Fruit fly (Drosophila melanogaster) whole organism, embryonic: Measurements from ENCODE around the gene CG10348.

ENCODE experiments used
- Ada2b ChIP-seq: fragments of 200-800 bp; sonication (Bioruptor generic); IDR thresholded peaks from 2 replicates; pipeline ENCODE4 v1.3.6; 2022; ENCODE audit warnings: missing biosample characterization, missing genetic modification characterization
- CG10267 ChIP-seq: fragments of 200-800 bp; sonication (Bioruptor generic); optimal IDR thresholded peaks from 2 replicates; lab custom pipeline; 2018; ENCODE audit warnings: missing biosample characterization, mild to moderate bottlenecking, missing genetic modification characterization, moderate library complexity
- CG10321 ChIP-seq: fragments of 200-800 bp; sonication (Bioruptor generic); IDR thresholded peaks from 2 replicates; pipeline ENCODE4 v1.3.6; 2022; ENCODE audit warnings: missing biosample characterization, missing genetic modification characterization
- CG10431 ChIP-seq: fragments of 200-800 bp; sonication (Bioruptor generic); optimal IDR thresholded peaks from 3 replicates; lab custom pipeline; 2018; ENCODE audit warnings: missing biosample characterization, mild to moderate bottlenecking, missing genetic modification characterization
- CG11560 ChIP-seq: fragments of 200-800 bp; sonication (Bioruptor generic); IDR thresholded peaks from 3 replicates; pipeline ENCODE4 v1.3.6; 2022; ENCODE audit warnings: missing biosample characterization, missing genetic modification characterization
- CG12104 ChIP-seq: fragments of 200-800 bp; sonication (Bioruptor generic); optimal IDR thresholded peaks from 3 replicates; lab custom pipeline; 2016; ENCODE audit warnings: missing biosample characterization, missing genetic modification characterization
- CG14710 ChIP-seq: fragments of 200-800 bp; sonication (Bioruptor generic); optimal IDR thresholded peaks from 3 replicates; lab custom pipeline; 2019; ENCODE audit warnings: missing biosample characterization, mild to moderate bottlenecking, missing genetic modification characterization, moderate library complexity
- CG1602 ChIP-seq: fragments of 200-800 bp; sonication (Bioruptor generic); optimal IDR thresholded peaks from 3 replicates; lab custom pipeline; 2016; ENCODE audit warnings: missing biosample characterization, missing genetic modification characterization
- CG16813 ChIP-seq: fragments of 200-800 bp; sonication (Bioruptor generic); IDR thresholded peaks from 3 replicates; pipeline ENCODE4 v1.3.6; 2022; ENCODE audit warnings: missing biosample characterization, missing genetic modification characterization; ENCODE audit not compliant: partially characterized antibody
- CG2199 ChIP-seq: fragments of 200-800 bp; sonication (Bioruptor generic); IDR thresholded peaks from 3 replicates; pipeline ENCODE4 v1.3.6; 2022; ENCODE audit warnings: missing biosample characterization, missing genetic modification characterization
- CG2202 ChIP-seq: fragments of 200-800 bp; sonication (Bioruptor generic); optimal IDR thresholded peaks from 2 replicates; lab custom pipeline; 2018; ENCODE audit warnings: missing biosample characterization, mild to moderate bottlenecking, missing genetic modification characterization
- CG32532 ChIP-seq: fragments of 200-800 bp; sonication (Bioruptor generic); IDR thresholded peaks from 2 replicates; pipeline ENCODE4 v1.3.6; 2022; ENCODE audit warnings: missing biosample characterization, missing genetic modification characterization
- CG34422 ChIP-seq: fragments of 200-800 bp; sonication (Bioruptor generic); IDR thresholded peaks from 3 replicates; pipeline ENCODE4 v1.3.6; 2022; ENCODE audit warnings: missing biosample characterization, missing genetic modification characterization
- CG3838 ChIP-seq: fragments of 200-800 bp; sonication (Bioruptor generic); optimal IDR thresholded peaks from 3 replicates; lab custom pipeline; 2016; ENCODE audit warnings: missing biosample characterization, missing genetic modification characterization
- CG6272 ChIP-seq: fragments of 200-800 bp; sonication (Bioruptor generic); IDR thresholded peaks from 2 replicates; pipeline ENCODE4 v1.3.6; 2022; ENCODE audit warnings: missing biosample characterization, missing genetic modification characterization
- CG6683 ChIP-seq: fragments of 200-800 bp; sonication (Bioruptor generic); optimal IDR thresholded peaks from 2 replicates; lab custom pipeline; 2017; ENCODE audit warnings: missing biosample characterization, mild to moderate bottlenecking, missing genetic modification characterization, missing genetic modification reagents
- CG6854 ChIP-seq: fragments of 200-800 bp; sonication (Bioruptor generic); optimal IDR thresholded peaks from 3 replicates; lab custom pipeline; 2017; ENCODE audit warnings: missing biosample characterization, mild to moderate bottlenecking, missing genetic modification characterization
- CG7372 ChIP-seq: fragments of 200-800 bp; sonication (Bioruptor generic); IDR thresholded peaks from 2 replicates; pipeline ENCODE4 v1.3.6; 2022; ENCODE audit warnings: missing biosample characterization, missing genetic modification characterization
- CG7987 ChIP-seq: fragments of 200-800 bp; sonication (Bioruptor generic); optimal IDR thresholded peaks from 2 replicates; lab custom pipeline; 2018; ENCODE audit warnings: missing biosample characterization, mild to moderate bottlenecking, missing genetic modification characterization, moderate library complexity
- CG9876 ChIP-seq: fragments of 200-800 bp; sonication (Bioruptor generic); optimal IDR thresholded peaks from 2 replicates; lab custom pipeline; 2016; ENCODE audit warnings: missing biosample characterization, missing genetic modification characterization
- D19A ChIP-seq: fragments of 200-800 bp; optimal IDR thresholded peaks from 3 replicates; lab custom pipeline; 2019; ENCODE audit warnings: missing biosample characterization, mild to moderate bottlenecking, missing genetic modification characterization, moderate library complexity
- Dip3 ChIP-seq: fragments of 200-800 bp; sonication (Bioruptor generic); optimal IDR thresholded peaks from 3 replicates; lab custom pipeline; 2016; ENCODE audit warnings: missing biosample characterization, missing genetic modification characterization
- E2f1 ChIP-seq: fragments of 200-800 bp; sonication (Bioruptor generic); IDR thresholded peaks from 2 replicates; pipeline ENCODE4 v1.3.6; 2022; ENCODE audit warnings: missing biosample characterization, missing genetic modification characterization
- E2f2 ChIP-seq: fragments of 200-800 bp; sonication (Bioruptor generic); IDR thresholded peaks from 2 replicates; pipeline ENCODE4 v1.3.6; 2022; ENCODE audit warnings: missing biosample characterization, missing genetic modification characterization
- Eip74EF ChIP-seq, 2 experiments: fragments of 200-800 bp in 1 of 2; fragments of >200 bp in 1 of 2; sonication (Bioruptor generic) in 1 of 2; optimal IDR thresholded peaks; 2 replicates each; lab custom pipeline; 2017 to 2019; ENCODE audit warnings: missing biosample characterization in 2 of 2, missing genetic modification characterization in 2 of 2, mild to moderate bottlenecking in 1 of 2, moderate library complexity in 1 of 2
- Ets65A ChIP-seq: fragments of 200-800 bp; sonication (Bioruptor generic); peaks from one replicate; lab custom pipeline; 2016; ENCODE audit warnings: missing biosample characterization, missing genetic modification characterization
- HLH54F ChIP-seq: fragments of 200-800 bp; sonication (Bioruptor generic); optimal IDR thresholded peaks from 3 replicates; lab custom pipeline; 2016; ENCODE audit warnings: missing biosample characterization, missing genetic modification characterization
- Max ChIP-seq: fragments of 200-800 bp; sonication (Bioruptor generic); optimal IDR thresholded peaks from 2 replicates; lab custom pipeline; 2016; ENCODE audit warnings: missing biosample characterization, mild to moderate bottlenecking, missing genetic modification characterization
- NC2α ChIP-seq: fragments of 200-800 bp; sonication (Bioruptor generic); optimal IDR thresholded peaks from 2 replicates; lab custom pipeline; 2016; ENCODE audit warnings: missing biosample characterization, missing genetic modification characterization
- Ptx1 ChIP-seq: fragments of 200-800 bp; sonication (Bioruptor generic); IDR thresholded peaks from 2 replicates; pipeline ENCODE4 v1.3.6; 2022; ENCODE audit warnings: missing biosample characterization, missing genetic modification characterization
- Side ChIP-seq: fragments of 200-800 bp; sonication (Bioruptor generic); optimal IDR thresholded peaks from 2 replicates; lab custom pipeline; 2016; ENCODE audit warnings: missing biosample characterization, missing genetic modification characterization
- Sin3A ChIP-seq: fragments of >200 bp; optimal IDR thresholded peaks from 2 replicates; lab custom pipeline; 2018
- Xbp1 ChIP-seq: fragments of 200-800 bp; sonication (Bioruptor generic); optimal IDR thresholded peaks from 3 replicates; lab custom pipeline; 2016; ENCODE audit warnings: missing biosample characterization, mild to moderate bottlenecking, missing genetic modification characterization
- amos ChIP-seq: fragments of 200-800 bp; sonication (Bioruptor generic); IDR thresholded peaks from 2 replicates; pipeline ENCODE4 v1.3.6; 2022; ENCODE audit warnings: missing biosample characterization, missing genetic modification characterization; ENCODE audit not compliant: partially characterized antibody
- br ChIP-seq: fragments of >200 bp; optimal IDR thresholded peaks from 2 replicates; lab custom pipeline; 2017
- btn ChIP-seq: fragments of 200-800 bp; sonication (Bioruptor generic); optimal IDR thresholded peaks from 2 replicates; lab custom pipeline; 2016; ENCODE audit warnings: missing biosample characterization, missing genetic modification characterization
- croc ChIP-seq: fragments of 200-800 bp; sonication (Bioruptor generic); conservative IDR thresholded peaks from 3 replicates; pipeline ENCODE4 v1.3.6; 2022; ENCODE audit warnings: missing biosample characterization, missing genetic modification characterization
- crol ChIP-seq: fragments of 200-800 bp; sonication (Bioruptor generic); IDR thresholded peaks from 2 replicates; pipeline ENCODE4 v1.3.6; 2022; ENCODE audit warnings: missing biosample characterization, missing genetic modification characterization
- cwo ChIP-seq: fragments of 200-800 bp; sonication (Bioruptor generic); optimal IDR thresholded peaks from 3 replicates; lab custom pipeline; 2017; ENCODE audit warnings: missing biosample characterization, missing genetic modification characterization, mild to moderate bottlenecking, moderate library complexity, missing genetic modification reagents
- ems ChIP-seq: fragments of 200-800 bp; sonication (Bioruptor generic); optimal IDR thresholded peaks from 3 replicates; lab custom pipeline; 2016; ENCODE audit warnings: missing biosample characterization, missing genetic modification characterization
- gem ChIP-seq: fragments of 200-800 bp; sonication (Bioruptor generic); optimal IDR thresholded peaks from 2 replicates; lab custom pipeline; 2019; ENCODE audit warnings: missing biosample characterization, mild to moderate bottlenecking, missing genetic modification characterization, moderate library complexity
- mld ChIP-seq: fragments of 200-800 bp; sonication (Bioruptor generic); IDR thresholded peaks from 3 replicates; pipeline ENCODE4 v1.3.6; 2022; ENCODE audit warnings: missing biosample characterization, missing genetic modification characterization; ENCODE audit not compliant: partially characterized antibody
- otp ChIP-seq: fragments of 200-800 bp; sonication (Bioruptor generic); IDR thresholded peaks from 3 replicates; pipeline ENCODE4, ENCODE4 v1.3.6; 2022; ENCODE audit warnings: missing biosample characterization, missing genetic modification characterization
- pfk ChIP-seq: fragments of 200-800 bp; sonication (Bioruptor generic); optimal IDR thresholded peaks from 2 replicates; lab custom pipeline; 2018; ENCODE audit warnings: missing biosample characterization, mild to moderate bottlenecking, missing genetic modification characterization, moderate library complexity
- scrt ChIP-seq: fragments of 200-800 bp; sonication (Bioruptor generic); optimal IDR thresholded peaks from 2 replicates; lab custom pipeline; 2018; ENCODE audit warnings: missing biosample characterization, mild to moderate bottlenecking, missing genetic modification characterization, moderate library complexity
- sd ChIP-seq: fragments of 200-800 bp; sonication (Bioruptor generic); optimal IDR thresholded peaks from 3 replicates; lab custom pipeline; 2018; ENCODE audit warnings: missing biosample characterization, mild to moderate bottlenecking, missing genetic modification characterization, moderate library complexity
- sisA ChIP-seq: fragments of 200-800 bp; sonication (Bioruptor generic); IDR thresholded peaks from 2 replicates; pipeline ENCODE4 v1.3.6; 2022; ENCODE audit warnings: missing biosample characterization, missing genetic modification characterization
- stwl ChIP-seq: fragments of 200-800 bp; sonication (Bioruptor generic); optimal IDR thresholded peaks from 3 replicates; lab custom pipeline; 2018; ENCODE audit warnings: missing biosample characterization, mild to moderate bottlenecking, missing genetic modification characterization, moderate library complexity
- tin ChIP-seq: fragments of 200-800 bp; sonication (Bioruptor generic); optimal IDR thresholded peaks from 3 replicates; lab custom pipeline; 2016; ENCODE audit warnings: missing biosample characterization, missing genetic modification characterization
- tna ChIP-seq: fragments of 200-800 bp; sonication (Bioruptor generic); IDR thresholded peaks from 2 replicates; pipeline ENCODE4 v1.3.6; 2022; ENCODE audit warnings: missing biosample characterization, missing genetic modification characterization; ENCODE audit not compliant: partially characterized antibody

CG10348 gene

DNA sequence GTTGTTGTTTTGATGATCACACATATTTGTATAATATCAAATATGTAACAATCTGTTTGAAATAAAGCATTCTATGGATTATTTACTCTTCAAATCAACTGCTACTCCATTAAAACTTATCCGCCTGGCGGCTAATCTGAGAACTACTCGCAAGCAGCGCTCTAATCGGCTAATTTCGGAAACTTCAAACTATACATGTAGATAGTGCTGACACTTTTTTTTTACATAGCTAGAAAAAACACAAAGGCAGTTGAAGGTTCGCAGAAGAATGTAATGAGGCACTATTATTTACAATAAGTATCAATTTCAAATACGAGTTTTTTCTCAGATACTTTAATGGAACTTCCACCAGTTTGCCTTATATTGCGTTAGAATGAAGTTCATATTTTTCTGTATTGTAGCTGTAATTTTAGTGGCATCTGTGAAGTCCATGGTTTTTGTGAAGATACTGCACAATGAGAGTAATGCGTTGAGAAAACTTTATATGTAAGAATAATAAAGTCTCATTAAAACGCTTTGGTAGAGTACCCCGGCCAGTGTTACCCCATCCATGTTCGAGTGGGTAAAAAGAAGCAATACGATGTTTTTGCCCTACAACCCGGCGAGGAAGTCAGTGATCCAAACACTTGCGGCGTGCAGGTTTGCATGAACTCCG lies 66.2 kb downstream of the CG10348 start (continued):
- peak; percentile 62; the same call in 2 of the 3 replicates for TF ChIP-seq otp (GFP tag; lab: Robert Waterston, UW)
- TF ChIP-seq Ets65A (GFP tag; lab: Kevin White, UChicago) = peak; percentile 92
- TF ChIP-seq CG7987 (GFP tag; lab: Kevin White, UChicago) = peak; percentile 29
- TF ChIP-seq CG10267 (tag; lab: Kevin White, UChicago) = no peak
- TF ChIP-seq Xbp1 (GFP tag; lab: Kevin White, UChicago) = peak; percentile 82
- no peak for TF ChIP-seq CG10321
- TF ChIP-seq cwo = no peak
- no peak for TF ChIP-seq Ada2b
- no peak for TF ChIP-seq Eip74EF (GFP tag; optimal IDR thresholded peaks at IDR 0.05; lab: Kevin White, UChicago)
- no peak for TF ChIP-seq CG6683 (GFP tag; lab: Kevin White, UChicago)
- TF ChIP-seq CG7372 = peak; percentile 53; the same call in 1 of the 2 replicates
- peak; percentile 30 for TF ChIP-seq btn (GFP tag; lab: Kevin White, UChicago)
- TF ChIP-seq gem (tag; lab: Kevin White, UChicago) = no peak
- no peak for TF ChIP-seq CG3838 (GFP tag; lab: Kevin White, UChicago)
- no peak for TF ChIP-seq CG6854 (GFP tag; lab: Kevin White, UChicago)
- peak; percentile 74 for TF ChIP-seq CG9876 (GFP tag; lab: Kevin White, UChicago)
- no peak for TF ChIP-seq croc (GFP tag; lab: Robert Waterston, UW)
- peak; percentile 31 for TF ChIP-seq ems (GFP tag; lab: Kevin White, UChicago)
- no peak for TF ChIP-seq mld (GFP tag; lab: Robert Waterston, UW)
- peak; percentile 92 for TF ChIP-seq CG14710
- TF ChIP-seq E2f2 = peak; percentile 27; the same call in 1 of the 2 replicates
- peak; percentile 49 for TF ChIP-seq sisA
- TF ChIP-seq stwl (tag; lab: Kevin White, UChicago) = peak; percentile 96
- peak; percentile 43 for TF ChIP-seq HLH54F (GFP tag; lab: Kevin White, UChicago)
- no peak for TF ChIP-seq CG10431 (GFP tag; lab: Kevin White, UChicago)
- TF ChIP-seq crol (GFP tag; lab: Robert Waterston, UW) = peak; percentile 36; the same call in 1 of the 2 replicates
- TF ChIP-seq CG12104 = no peak
- peak; percentile 67 for TF ChIP-seq CG34422 (GFP tag; lab: Robert Waterston, UW)
- no peak for TF ChIP-seq Sin3A (lab: Kevin White, UChicago)
- TF ChIP-seq amos = peak; percentile 68
- TF ChIP-seq scrt (GFP tag; lab: Kevin White, UChicago) = no peak
- TF ChIP-seq CG2199 = peak; percentile 95
- TF ChIP-seq tna = no peak
- TF ChIP-seq Max (GFP tag; lab: Kevin White, UChicago) = no peak
- no peak for TF ChIP-seq CG2202 (tag; lab: Kevin White, UChicago)
- TF ChIP-seq sd = no peak
- peak; percentile 56 for TF ChIP-seq tin (GFP tag; lab: Kevin White, UChicago)
- TF ChIP-seq D19A (tag; lab: Kevin White, UChicago) = peak; percentile 39
- peak; percentile 58; the same call in 1 of the 2 replicates for TF ChIP-seq CG6272 (GFP tag; lab: Robert Waterston, UW)
- TF ChIP-seq CG32532 (GFP tag; lab: Robert Waterston, UW) = peak; percentile 85
- peak; percentile 57; the same call in 2 of the 3 replicates for TF ChIP-seq CG16813 (GFP tag; lab: Robert Waterston, UW)
- TF ChIP-seq pfk (GFP tag; lab: Kevin White, UChicago) = no peak
- peak; percentile 61 for TF ChIP-seq Ptx1 (GFP tag; lab: Robert Waterston, UW)
- TF ChIP-seq E2f1 = peak; percentile 61
- TF ChIP-seq CG1602 (GFP tag; lab: Kevin White, UChicago) = peak; percentile 61
- peak; percentile 36 for TF ChIP-seq Side
- peak; percentile 58 for TF ChIP-seq NC2α (GFP tag; lab: Kevin White, UChicago)
- no peak for TF ChIP-seq CG11560 (tag; lab: Robert Waterston, UW)
- TF ChIP-seq Dip3 = peak; percentile 26
- TF ChIP-seq br (lab: Kevin White, UChicago) = no peak
